Worm (Caenorhabditis elegans) whole organism, L1 larva: ENCODE results near the gene T01B7.9.

ENCODE experiments used
- ces-1 ChIP-seq: fragments of 150-350 bp; optimal IDR thresholded peaks from 2 replicates; lab custom pipeline; 2014; ENCODE audit warnings: missing biosample characterization, missing genetic modification reagents, missing genetic modification characterization
- egl-27 ChIP-seq, 2 experiments: fragments of 150-350 bp in 1 of 2; sonication (generic microtip); optimal IDR thresholded peaks; 3 replicates each; lab custom pipeline; 2017 to 2018; ENCODE audit warnings: missing biosample characterization in 2 of 2, missing genetic modification characterization in 2 of 2, missing genetic modification reagents in 2 of 2
- lin-13 ChIP-seq: fragments of 150-350 bp; optimal IDR thresholded peaks from 2 replicates; lab custom pipeline; 2014; ENCODE audit warnings: missing biosample characterization, missing genetic modification reagents, missing genetic modification characterization
- unc-130 ChIP-seq: fragments of 150-350 bp; optimal IDR thresholded peaks from 2 replicates; lab custom pipeline; 2017; ENCODE audit warnings: missing biosample characterization, missing genetic modification characterization, inconsistent platforms
- unc-86 ChIP-seq: sonication (generic microtip); optimal IDR thresholded peaks from 2 replicates; lab custom pipeline; 2016; ENCODE audit warnings: missing genetic modification characterization, missing compliant biosample characterization

ce11 chrII:8738955-8739354, 12.4 kb upstream of the T01B7.9 start:
- TF ChIP-seq egl-27 (tag; optimal IDR thresholded peaks at IDR 0.05; lab: Kevin White, UChicago) (no peak), unc-130 (tag; lab: Kevin White, UChicago) (no peak), unc-86 (tag; lab: Kevin White, UChicago) (no peak), ces-1 (GFP tag; lab: Kevin White, UChicago) (no peak), lin-13 (GFP tag; lab: Kevin White, UChicago) (no peak)
